Fruit fly (Drosophila melanogaster) whole organism, embryonic: ENCODE measurements around the gene Dbx.

Experiments
- Atf-2 ChIP-seq: fragments of 200-800 bp; sonication (Bioruptor generic); optimal IDR thresholded peaks from 2 replicates; lab custom pipeline; 2016; ENCODE audit warnings: missing biosample characterization, missing genetic modification characterization
- Bgb ChIP-seq: fragments of 200-800 bp; sonication (Bioruptor generic); IDR thresholded peaks from 2 replicates; pipeline ENCODE4 v1.3.6; 2022; ENCODE audit warnings: missing biosample characterization, missing genetic modification characterization; ENCODE audit not compliant: partially characterized antibody
- CG10209 ChIP-seq: fragments of 200-800 bp; sonication (Bioruptor generic); optimal IDR thresholded peaks from 3 replicates; lab custom pipeline; 2017; ENCODE audit warnings: missing biosample characterization, mild to moderate bottlenecking, missing genetic modification characterization, missing genetic modification reagents
- CG10654 ChIP-seq: fragments of 200-800 bp; sonication (Bioruptor generic); optimal IDR thresholded peaks from 2 replicates; lab custom pipeline; 2016; ENCODE audit warnings: missing biosample characterization, missing genetic modification characterization
- CG11504 ChIP-seq: fragments of 200-800 bp; sonication (Bioruptor generic); optimal IDR thresholded peaks from 3 replicates; lab custom pipeline; 2019; ENCODE audit warnings: missing biosample characterization, mild to moderate bottlenecking, missing genetic modification characterization, moderate library complexity
- CG11695 ChIP-seq: fragments of 200-800 bp; sonication (Bioruptor generic); IDR thresholded peaks from 3 replicates; pipeline ENCODE4 v1.3.6; 2022; ENCODE audit warnings: missing biosample characterization, missing genetic modification characterization
- CG13624 ChIP-seq: fragments of 200-800 bp; sonication (Bioruptor generic); optimal IDR thresholded peaks from 2 replicates; lab custom pipeline; 2016; ENCODE audit warnings: missing biosample characterization, missing genetic modification characterization
- CG15696 ChIP-seq: fragments of 200-800 bp; sonication (Bioruptor generic); optimal IDR thresholded peaks from 2 replicates; lab custom pipeline; 2019; ENCODE audit warnings: missing biosample characterization, mild to moderate bottlenecking, missing genetic modification characterization, moderate library complexity
- CG17612 ChIP-seq: fragments of 200-800 bp; sonication (Bioruptor generic); IDR thresholded peaks from 2 replicates; pipeline ENCODE4 v1.3.6; 2022; ENCODE audit warnings: missing biosample characterization, missing genetic modification characterization
- CG31224 ChIP-seq: fragments of 200-800 bp; sonication (Bioruptor generic); IDR thresholded peaks from 2 replicates; pipeline ENCODE4 v1.3.6; 2022; ENCODE audit warnings: missing biosample characterization, missing genetic modification characterization
- CG31441 ChIP-seq: fragments of 200-800 bp; sonication (Bioruptor generic); IDR thresholded peaks from 2 replicates; pipeline ENCODE4 v1.3.6; 2022; ENCODE audit warnings: missing biosample characterization, missing genetic modification characterization
- CG4404 ChIP-seq: fragments of 200-800 bp; sonication (Bioruptor generic); IDR thresholded peaks from 2 replicates; pipeline ENCODE4 v1.3.6; 2022; ENCODE audit warnings: missing biosample characterization, missing genetic modification characterization
- CG5180 ChIP-seq: fragments of 200-800 bp; sonication (Bioruptor generic); optimal IDR thresholded peaks from 3 replicates; lab custom pipeline; 2017; ENCODE audit warnings: missing biosample characterization, missing genetic modification characterization, mild to moderate bottlenecking, moderate library complexity, missing genetic modification reagents
- CG6765 ChIP-seq: fragments of 200-800 bp; sonication (Bioruptor generic); optimal IDR thresholded peaks from 3 replicates; lab custom pipeline; 2017; ENCODE audit warnings: missing biosample characterization, mild to moderate bottlenecking, missing genetic modification characterization
- CG8359 ChIP-seq: fragments of 200-800 bp; sonication (Bioruptor generic); optimal IDR thresholded peaks from 2 replicates; lab custom pipeline; 2017; ENCODE audit warnings: missing biosample characterization, mild to moderate bottlenecking, missing genetic modification characterization, borderline replicate concordance
- CG9797 ChIP-seq: fragments of 200-800 bp; sonication (Bioruptor generic); optimal IDR thresholded peaks from 3 replicates; lab custom pipeline; 2018; ENCODE audit warnings: missing biosample characterization, mild to moderate bottlenecking, missing genetic modification characterization
- Camta ChIP-seq: fragments of 200-800 bp; sonication (Bioruptor generic); optimal IDR thresholded peaks from 2 replicates; lab custom pipeline; 2016; ENCODE audit warnings: missing biosample characterization, missing genetic modification characterization
- Dad ChIP-seq: fragments of 200-800 bp; sonication (Bioruptor generic); optimal IDR thresholded peaks from 3 replicates; lab custom pipeline; 2016; ENCODE audit warnings: missing biosample characterization, missing genetic modification characterization
- Dip3 ChIP-seq: fragments of 200-800 bp; sonication (Bioruptor generic); optimal IDR thresholded peaks from 3 replicates; lab custom pipeline; 2016; ENCODE audit warnings: missing biosample characterization, missing genetic modification characterization
- E2f1 ChIP-seq: fragments of 200-800 bp; sonication (Bioruptor generic); IDR thresholded peaks from 2 replicates; pipeline ENCODE4 v1.3.6; 2022; ENCODE audit warnings: missing biosample characterization, missing genetic modification characterization
- E2f2 ChIP-seq: fragments of 200-800 bp; sonication (Bioruptor generic); IDR thresholded peaks from 2 replicates; pipeline ENCODE4 v1.3.6; 2022; ENCODE audit warnings: missing biosample characterization, missing genetic modification characterization
- Hr39 ChIP-seq: fragments of >200 bp; optimal IDR thresholded peaks from 2 replicates; lab custom pipeline; 2017
- MBD-R2 ChIP-seq: fragments of 200-800 bp; sonication (Bioruptor generic); IDR thresholded peaks from 2 replicates; pipeline ENCODE4 v1.3.6; 2022; ENCODE audit warnings: missing biosample characterization, missing genetic modification characterization
- MESR4 ChIP-seq: fragments of 200-800 bp; sonication (Bioruptor generic); optimal IDR thresholded peaks from 2 replicates; lab custom pipeline; 2018; ENCODE audit warnings: missing biosample characterization, mild to moderate bottlenecking, missing genetic modification characterization, moderate library complexity
- Mad ChIP-seq: fragments of 200-800 bp; sonication (Bioruptor generic); optimal IDR thresholded peaks from 2 replicates; lab custom pipeline; 2016; ENCODE audit warnings: missing biosample characterization, missing genetic modification characterization
- Max ChIP-seq: fragments of 200-800 bp; sonication (Bioruptor generic); optimal IDR thresholded peaks from 2 replicates; lab custom pipeline; 2016; ENCODE audit warnings: missing biosample characterization, mild to moderate bottlenecking, missing genetic modification characterization
- Mes4 ChIP-seq: fragments of 200-800 bp; sonication (Bioruptor generic); optimal IDR thresholded peaks from 2 replicates; lab custom pipeline; 2016; ENCODE audit warnings: missing biosample characterization, missing genetic modification characterization
- Oli ChIP-seq: fragments of 200-800 bp; sonication (Bioruptor generic); optimal IDR thresholded peaks from 2 replicates; lab custom pipeline; 2018; ENCODE audit warnings: missing biosample characterization, mild to moderate bottlenecking, missing genetic modification characterization, moderate library complexity
- Sox102F ChIP-seq: fragments of 200-800 bp; sonication (Bioruptor generic); optimal IDR thresholded peaks from 2 replicates; lab custom pipeline; 2018; ENCODE audit warnings: missing biosample characterization, mild to moderate bottlenecking, missing genetic modification characterization, moderate library complexity
- Vsx1 ChIP-seq: fragments of 200-800 bp; sonication (Bioruptor generic); optimal IDR thresholded peaks from 2 replicates; lab custom pipeline; 2017; ENCODE audit warnings: missing biosample characterization, mild to moderate bottlenecking, missing genetic modification characterization, missing genetic modification reagents
- az2 ChIP-seq: fragments of 200-800 bp; sonication (Bioruptor generic); optimal IDR thresholded peaks from 3 replicates; lab custom pipeline; 2016; ENCODE audit warnings: missing biosample characterization, missing genetic modification characterization
- ci ChIP-seq: fragments of 200-800 bp; sonication (Bioruptor generic); IDR thresholded peaks from 3 replicates; pipeline ENCODE4 v1.3.6; 2022; ENCODE audit warnings: missing biosample characterization, missing genetic modification characterization
- corto ChIP-seq: fragments of 200-800 bp; sonication (Bioruptor generic); optimal IDR thresholded peaks from 2 replicates; lab custom pipeline; 2016; ENCODE audit warnings: missing biosample characterization, mild to moderate bottlenecking, missing genetic modification characterization, moderate library complexity
- eve ChIP-seq, 2 experiments: fragments of >200 bp; optimal IDR thresholded peaks; 2 replicates each; lab custom pipeline; 2017; ENCODE audit warnings: missing biosample characterization in 2 of 2, missing genetic modification characterization in 2 of 2
- ewg ChIP-seq: fragments of 200-800 bp; sonication (Bioruptor generic); optimal IDR thresholded peaks from 3 replicates; lab custom pipeline; 2017; ENCODE audit warnings: mild to moderate bottlenecking, missing biosample characterization, missing genetic modification reagents, missing genetic modification characterization
- gsb-n ChIP-seq: fragments of 200-800 bp; sonication (Bioruptor generic); optimal IDR thresholded peaks from 3 replicates; lab custom pipeline; 2018; ENCODE audit warnings: missing biosample characterization, mild to moderate bottlenecking, missing genetic modification characterization
- insv ChIP-seq, 2 experiments: fragments of 200-800 bp; sonication (Bioruptor generic); optimal IDR thresholded peaks; 3 replicates each; lab custom pipeline; 2016 to 2018; ENCODE audit warnings: missing biosample characterization in 2 of 2, missing genetic modification characterization in 2 of 2
- mirr ChIP-seq: fragments of 200-800 bp; sonication (Bioruptor generic); optimal IDR thresholded peaks from 3 replicates; lab custom pipeline; 2018; ENCODE audit warnings: missing biosample characterization, mild to moderate bottlenecking, missing genetic modification characterization
- mld ChIP-seq: fragments of 200-800 bp; sonication (Bioruptor generic); IDR thresholded peaks from 3 replicates; pipeline ENCODE4 v1.3.6; 2022; ENCODE audit warnings: missing biosample characterization, missing genetic modification characterization; ENCODE audit not compliant: partially characterized antibody
- onecut ChIP-seq: fragments of 200-800 bp; sonication (Bioruptor generic); IDR thresholded peaks from 2 replicates; pipeline ENCODE4 v1.3.6; 2022; ENCODE audit warnings: missing biosample characterization, missing genetic modification characterization
- peb ChIP-seq: fragments of 200-800 bp; sonication (Bioruptor generic); IDR thresholded peaks from 2 replicates; pipeline ENCODE4 v1.3.6; 2022; ENCODE audit warnings: missing biosample characterization, missing genetic modification characterization
- psq ChIP-seq: fragments of 200-800 bp; sonication (Bioruptor generic); optimal IDR thresholded peaks from 2 replicates; lab custom pipeline; 2017; ENCODE audit warnings: missing biosample characterization, missing genetic modification characterization
- so ChIP-seq: fragments of 200-800 bp; sonication (Bioruptor generic); IDR thresholded peaks from 3 replicates; pipeline ENCODE4 v1.3.6; 2022; ENCODE audit warnings: missing biosample characterization, missing genetic modification characterization
- tap ChIP-seq: fragments of 200-800 bp; optimal IDR thresholded peaks from 3 replicates; lab custom pipeline; 2019; ENCODE audit warnings: missing biosample characterization, mild to moderate bottlenecking, missing genetic modification characterization, moderate library complexity
- tio ChIP-seq: fragments of 200-800 bp; sonication (Bioruptor generic); optimal IDR thresholded peaks from 2 replicates; lab custom pipeline; 2017; ENCODE audit warnings: missing biosample characterization, missing genetic modification characterization, inconsistent platforms
- trh ChIP-seq: fragments of 200-800 bp; sonication (Bioruptor generic); optimal IDR thresholded peaks from 2 replicates; lab custom pipeline; 2016; ENCODE audit warnings: missing biosample characterization, missing genetic modification characterization
- ttk ChIP-seq: fragments of 200-800 bp; sonication (Bioruptor generic); IDR thresholded peaks from 2 replicates; pipeline ENCODE4 v2.1.2; 2022; ENCODE audit warnings: missing biosample characterization, missing genetic modification characterization
- vfl ChIP-seq: fragments of 200-800 bp; sonication (Bioruptor generic); optimal IDR thresholded peaks from 2 replicates; lab custom pipeline; 2016; ENCODE audit warnings: missing biosample characterization, missing genetic modification characterization
- wdn ChIP-seq: fragments of 200-800 bp; sonication (Bioruptor generic); IDR thresholded peaks from 2 replicates; pipeline ENCODE4 v1.3.6; 2022; ENCODE audit warnings: missing biosample characterization, missing genetic modification characterization
- wek ChIP-seq: fragments of 200-800 bp; sonication (Bioruptor generic); optimal IDR thresholded peaks from 3 replicates; lab custom pipeline; 2018; ENCODE audit warnings: missing biosample characterization, mild to moderate bottlenecking, missing genetic modification characterization, moderate library complexity
- yki ChIP-seq: fragments of >200 bp; optimal IDR thresholded peaks from 3 replicates; lab custom pipeline; 2018
- zf30C ChIP-seq: fragments of 200-800 bp; sonication (Bioruptor generic); optimal IDR thresholded peaks from 3 replicates; lab custom pipeline; 2018; ENCODE audit warnings: missing biosample characterization, mild to moderate bottlenecking, missing genetic modification characterization

The Dbx gene

dm6 chr3L:1876215-1876625, 44.9 kb upstream of the Dbx start, which contains the start of gene dre4 (continued):
- TF ChIP-seq CG31224 (peak; percentile 47; the same call in 1 of the 2 replicates), mld (GFP tag; lab: Robert Waterston, UW) (no peak), E2f1 (GFP tag; lab: Robert Waterston, UW) (peak; percentile 87), Camta (GFP tag; lab: Kevin White, UChicago) (peak; percentile 65), gsb-n (tag; lab: Kevin White, UChicago) (peak; percentile 72), Max (GFP tag; lab: Kevin White, UChicago) (peak; percentile 65), Mes4 (peak; percentile 52), zf30C (peak; percentile 95), trh (GFP tag; lab: Kevin White, UChicago) (no peak), yki (lab: Kevin White, UChicago) (no peak), CG4404 (no peak), Dad (peak; percentile 72), CG11695 (GFP tag; lab: Robert Waterston, UW) (peak; percentile 62), CG8359 (GFP tag; lab: Kevin White, UChicago) (no peak), CG31441 (peak; percentile 70), tap (tag; lab: Kevin White, UChicago) (peak; percentile 35), ttk (GFP tag; lab: Robert Waterston, UW) (peak; percentile 37; the same call in 1 of the 2 replicates), eve (GFP tag; optimal IDR thresholded peaks at IDR 0.05; lab: Kevin White, UChicago) (no peak), E2f2 (GFP tag; lab: Robert Waterston, UW) (peak; percentile 88), Sox102F (GFP tag; lab: Kevin White, UChicago) (peak; percentile 66), corto (GFP tag; lab: Kevin White, UChicago) (no peak), CG17612 (GFP tag; lab: Robert Waterston, UW) (no peak), CG13624 (GFP tag; lab: Kevin White, UChicago) (peak; percentile 89), psq (peak; percentile 9), CG10209 (GFP tag; lab: Kevin White, UChicago) (peak; percentile 70), MBD-R2 (GFP tag; lab: Robert Waterston, UW) (peak; percentile 95), wdn (0 out of 2 replicates have a peak, but pooled peaks have one; percentile 33), ci (peak; percentile 88), Hr39 (lab: Kevin White, UChicago) (no peak), vfl (GFP tag; lab: Kevin White, UChicago) (peak; percentile 33), Vsx1 (no peak), Bgb (peak; percentile 70), so (GFP tag; lab: Robert Waterston, UW) (peak; percentile 75), insv (GFP tag; optimal IDR thresholded peaks at IDR 0.05; lab: Kevin White, UChicago) (peak in 1 of 2 experiments; percentile 21), tio (no peak), CG10654 (peak; percentile 57), Dip3 (peak; percentile 24), onecut (GFP tag; lab: Robert Waterston, UW) (peak; percentile 40; the same call in 1 of the 2 replicates), CG6765 (peak; percentile 62), peb (no peak), CG11504 (tag; lab: Kevin White, UChicago) (peak; percentile 75), CG5180 (GFP tag; lab: Kevin White, UChicago) (no peak), CG15696 (tag; lab: Kevin White, UChicago) (peak; percentile 37), Atf-2 (peak; percentile 66), MESR4 (GFP tag; lab: Kevin White, UChicago) (peak; percentile 63), Mad (peak; percentile 71), CG9797 (GFP tag; lab: Kevin White, UChicago) (peak; percentile 94), Oli (peak; percentile 63), az2 (GFP tag; lab: Kevin White, UChicago) (peak; percentile 63), wek (GFP tag; lab: Kevin White, UChicago) (no peak), mirr (GFP tag; lab: Kevin White, UChicago) (no peak), ewg (GFP tag; lab: Kevin White, UChicago) (peak; percentile 49)
